Worm (Caenorhabditis elegans) whole organism, L3 larva: ENCODE results near the gene snr-3.

ENCODE experiments used
- R02D3.7 ChIP-seq: fragments of 150-350 bp; optimal IDR thresholded peaks from 2 replicates; lab custom pipeline; 2014; ENCODE audit warnings: missing biosample characterization, missing genetic modification characterization
- ZK546.5 ChIP-seq: sonication (generic microtip); optimal IDR thresholded peaks from 2 replicates; lab custom pipeline; 2017; ENCODE audit warnings: missing biosample characterization, missing genetic modification characterization
- ama-1 ChIP-seq: fragments of 150-350 bp; optimal IDR thresholded peaks from 2 replicates; lab custom pipeline; 2018
- ceh-16 ChIP-seq: sonication (generic microtip); optimal IDR thresholded peaks from 2 replicates; lab custom pipeline; 2017; ENCODE audit warnings: missing biosample characterization, missing genetic modification characterization
- ceh-82 ChIP-seq: fragments of 150-350 bp; optimal IDR thresholded peaks from 2 replicates; lab custom pipeline; 2014; ENCODE audit warnings: missing biosample characterization, missing genetic modification characterization
- ceh-9 ChIP-seq: sonication (generic microtip); optimal IDR thresholded peaks from 2 replicates; lab custom pipeline; 2018; ENCODE audit warnings: missing biosample characterization, missing genetic modification characterization
- daf-12 ChIP-seq: fragments of 150-350 bp; optimal IDR thresholded peaks from 2 replicates; lab custom pipeline; 2014; ENCODE audit warnings: missing biosample characterization, missing genetic modification reagents, missing genetic modification characterization
- egl-27 ChIP-seq: sonication (generic microtip); optimal IDR thresholded peaks from 4 replicates; lab custom pipeline; 2017; ENCODE audit warnings: missing biosample characterization, missing genetic modification reagents, missing genetic modification characterization
- egl-5 ChIP-seq: fragments of 150-350 bp; optimal IDR thresholded peaks from 2 replicates; lab custom pipeline; 2017; ENCODE audit warnings: missing biosample characterization, missing genetic modification reagents, missing genetic modification characterization, inconsistent platforms
- elt-1 ChIP-seq: fragments of 150-350 bp; optimal IDR thresholded peaks from 2 replicates; lab custom pipeline; 2014; ENCODE audit warnings: missing biosample characterization, missing genetic modification characterization
- elt-2 ChIP-seq: sonication (generic microtip); optimal IDR thresholded peaks from 2 replicates; lab custom pipeline; 2016; ENCODE audit warnings: missing genetic modification reagents, mild to moderate bottlenecking, missing genetic modification characterization, missing compliant biosample characterization
- eor-1 ChIP-seq, 2 experiments: fragments of 150-350 bp; optimal IDR thresholded peaks; 2 replicates each; lab custom pipeline; 2014 to 2018; ENCODE audit warnings: missing biosample characterization in 2 of 2, missing genetic modification characterization in 2 of 2
- fkh-10 ChIP-seq: sonication (generic microtip); optimal IDR thresholded peaks from 2 replicates; lab custom pipeline; 2017; ENCODE audit warnings: missing biosample characterization, missing genetic modification reagents, missing genetic modification characterization
- fkh-2 ChIP-seq: fragments of 150-350 bp; optimal IDR thresholded peaks from 2 replicates; lab custom pipeline; 2014; ENCODE audit warnings: missing biosample characterization, missing genetic modification reagents, missing genetic modification characterization
- fos-1 ChIP-seq: fragments of 150-350 bp; optimal IDR thresholded peaks from 2 replicates; lab custom pipeline; 2014; ENCODE audit warnings: missing biosample characterization, missing genetic modification characterization
- hmg-11 ChIP-seq: sonication (generic microtip); optimal IDR thresholded peaks from 2 replicates; lab custom pipeline; 2016; ENCODE audit warnings: missing genetic modification characterization, missing compliant biosample characterization
- jun-1 ChIP-seq: fragments of 150-350 bp; optimal IDR thresholded peaks from 2 replicates; lab custom pipeline; 2014; ENCODE audit warnings: missing biosample characterization, missing genetic modification reagents, missing genetic modification characterization
- lin-15B ChIP-seq: fragments of 150-350 bp; optimal IDR thresholded peaks from 2 replicates; lab custom pipeline; 2014; ENCODE audit warnings: missing biosample characterization, missing genetic modification characterization
- lin-39 ChIP-seq: fragments of 150-350 bp; optimal IDR thresholded peaks from 2 replicates; lab custom pipeline; 2018; ENCODE audit warnings: missing biosample characterization, missing genetic modification reagents, missing genetic modification characterization
- lsy-12 ChIP-seq: sonication (generic microtip); optimal IDR thresholded peaks from 2 replicates; lab custom pipeline; 2016; ENCODE audit warnings: mild to moderate bottlenecking, missing genetic modification characterization, missing compliant biosample characterization
- mml-1 ChIP-seq: fragments of 150-350 bp; sonication (generic microtip); optimal IDR thresholded peaks from 3 replicates; lab custom pipeline; 2014; ENCODE audit warnings: missing biosample characterization, missing genetic modification characterization
- nfya-1 ChIP-seq: sonication (generic microtip); optimal IDR thresholded peaks from 2 replicates; lab custom pipeline; 2017; ENCODE audit warnings: missing genetic modification characterization, mild to moderate bottlenecking, missing compliant biosample characterization, antibody characterized with exemption, moderate library complexity; ENCODE audit not compliant: insufficient read depth
- nhr-11 ChIP-seq: fragments of 150-350 bp; optimal IDR thresholded peaks from 2 replicates; lab custom pipeline; 2014; ENCODE audit warnings: missing biosample characterization, missing genetic modification characterization
- nhr-23 ChIP-seq: fragments of 150-350 bp; optimal IDR thresholded peaks from 2 replicates; lab custom pipeline; 2014; ENCODE audit warnings: missing biosample characterization, missing genetic modification reagents, missing genetic modification characterization
- nhr-237 ChIP-seq: fragments of 150-350 bp; optimal IDR thresholded peaks from 2 replicates; lab custom pipeline; 2014; ENCODE audit warnings: missing biosample characterization, missing genetic modification characterization
- nhr-28 ChIP-seq: fragments of 150-350 bp; optimal IDR thresholded peaks from 2 replicates; lab custom pipeline; 2014; ENCODE audit warnings: missing biosample characterization, missing genetic modification characterization
- nhr-76 ChIP-seq: fragments of 150-350 bp; sonication (generic microtip); optimal IDR thresholded peaks from 5 replicates; lab custom pipeline; 2014; ENCODE audit warnings: missing biosample characterization, missing genetic modification characterization
- nhr-77 ChIP-seq: fragments of 150-350 bp; optimal IDR thresholded peaks from 2 replicates; lab custom pipeline; 2014; ENCODE audit warnings: missing biosample characterization, missing genetic modification characterization
- pha-4 ChIP-seq: fragments of 150-350 bp; optimal IDR thresholded peaks from 2 replicates; lab custom pipeline; 2014; ENCODE audit warnings: missing biosample characterization, missing genetic modification reagents, missing genetic modification characterization
- pqm-1 ChIP-seq: fragments of 150-350 bp; optimal IDR thresholded peaks from 2 replicates; lab custom pipeline; 2017; ENCODE audit warnings: missing biosample characterization, missing genetic modification characterization, inconsistent platforms
- sea-2 ChIP-seq: fragments of 150-350 bp; sonication (generic microtip); optimal IDR thresholded peaks from 4 replicates; lab custom pipeline; 2014; ENCODE audit warnings: missing biosample characterization, missing genetic modification reagents, missing genetic modification characterization
- skn-1 ChIP-seq: fragments of 150-350 bp; optimal IDR thresholded peaks from 2 replicates; lab custom pipeline; 2014; ENCODE audit warnings: missing biosample characterization, missing genetic modification characterization
- snpc-4 ChIP-seq: fragments of 150-350 bp; optimal IDR thresholded peaks from 2 replicates; lab custom pipeline; 2014; ENCODE audit warnings: missing biosample characterization, missing genetic modification characterization
- zag-1 ChIP-seq: fragments of 150-350 bp; optimal IDR thresholded peaks from 2 replicates; lab custom pipeline; 2014; ENCODE audit warnings: missing biosample characterization, missing genetic modification characterization
- ztf-11 ChIP-seq: fragments of 150-350 bp; optimal IDR thresholded peaks from 2 replicates; lab custom pipeline; 2014; ENCODE audit warnings: missing biosample characterization, missing genetic modification characterization
- ztf-4 ChIP-seq: fragments of 150-350 bp; optimal IDR thresholded peaks from 2 replicates; lab custom pipeline; 2014; ENCODE audit warnings: missing biosample characterization, missing genetic modification characterization

snr-3 gene

ce11 chrII:6493139-6493538, 3.6 kb upstream of the snr-3 start:
- TF ChIP-seq egl-5 (tag; lab: Kevin White, UChicago): no peak
- TF ChIP-seq ceh-82 (tag; lab: Kevin White, UChicago): no peak
- no peak for TF ChIP-seq ceh-9 (tag; lab: Kevin White, UChicago)
- TF ChIP-seq pha-4 (tag; lab: Kevin White, UChicago): no peak
- TF ChIP-seq lin-39: no peak
- no peak for TF ChIP-seq eor-1 (tag; optimal IDR thresholded peaks at IDR 0.05; lab: Kevin White, UChicago)
- no peak for TF ChIP-seq elt-1 (tag; lab: Kevin White, UChicago)
- no peak for TF ChIP-seq mml-1 (tag; lab: Kevin White, UChicago)
- TF ChIP-seq skn-1 (tag; lab: Kevin White, UChicago): no peak
- TF ChIP-seq ztf-4 (tag; lab: Kevin White, UChicago): no peak

- TF ChIP-seq jun-1 (tag; lab: Kevin White, UChicago): no peak
- TF ChIP-seq snpc-4 (tag; lab: Kevin White, UChicago): peak; percentile 97
- TF ChIP-seq ZK546.5 (tag; lab: Kevin White, UChicago): no peak
- TF ChIP-seq nhr-23 (tag; lab: Kevin White, UChicago): no peak
- TF ChIP-seq lin-39: peak; percentile 75
- TF ChIP-seq nfya-1 (tag; lab: Kevin White, UChicago): peak; percentile 86
- TF ChIP-seq lsy-12 (tag; lab: Kevin White, UChicago): peak; percentile 47
- peak; percentile 54 for TF ChIP-seq fkh-10
- TF ChIP-seq ztf-4 (tag; lab: Kevin White, UChicago): peak; percentile 17
- TF ChIP-seq egl-27: no peak
- no peak for TF ChIP-seq nhr-76 (tag; lab: Kevin White, UChicago)
- no peak for TF ChIP-seq nhr-237
- TF ChIP-seq ama-1 (lab: Kevin White, UChicago): peak; percentile 89
- no peak for TF ChIP-seq nhr-28 (tag; lab: Kevin White, UChicago)
- TF ChIP-seq lin-15B (tag; lab: Kevin White, UChicago): peak; percentile 80
- TF ChIP-seq hmg-11: peak; percentile 76
- peak; percentile 19 for TF ChIP-seq pha-4 (tag; lab: Kevin White, UChicago)
- TF ChIP-seq nhr-11 (tag; lab: Kevin White, UChicago): no peak
- no peak for TF ChIP-seq fos-1 (tag; lab: Kevin White, UChicago)
- TF ChIP-seq zag-1 (tag; lab: Kevin White, UChicago): no peak
- TF ChIP-seq ztf-11: no peak
- TF ChIP-seq sea-2 (GFP tag; lab: Kevin White, UChicago): peak; percentile 15
- no peak for TF ChIP-seq fkh-2 (tag; lab: Kevin White, UChicago)
- no peak for TF ChIP-seq daf-12
- TF ChIP-seq, all 47 proteins: peak for 11
These were observed 2.4 kb upstream of the snr-3 start, which contains the start of the genes T28D9.11 and T28D9.1 for ce11 chrII:6491817-6492452. TSS of gene T28D9.11 (minus strand) at chrII:6491993. TSS of gene T28D9.1 (plus strand) at chrII:6492402.

- TF ChIP-seq daf-12 (no peak), elt-2 (tag; lab: Kevin White, UChicago) (no peak), lin-15B (tag; lab: Kevin White, UChicago) (no peak), ceh-16 (tag; lab: Kevin White, UChicago) (no peak)
These were observed 1.6 kb upstream of the snr-3 start for ce11 chrII:6491187-6491586.

- peak; percentile 17 for TF ChIP-seq nfya-1 (tag; lab: Kevin White, UChicago)
- TF ChIP-seq fos-1 (tag; lab: Kevin White, UChicago): no peak
- peak; percentile 57 for TF ChIP-seq elt-2 (tag; lab: Kevin White, UChicago)
- TF ChIP-seq nhr-77 (tag; lab: Kevin White, UChicago): no peak
- no peak for TF ChIP-seq R02D3.7
- TF ChIP-seq nhr-28 (tag; lab: Kevin White, UChicago): no peak
- no peak for TF ChIP-seq nhr-23 (tag; lab: Kevin White, UChicago)
- TF ChIP-seq pqm-1 (tag; lab: Kevin White, UChicago): peak; percentile 64
These were observed 3.2 kb downstream of the snr-3 start for ce11 chrII:6486344-6486743.
